Fruit fly (Drosophila melanogaster) whole organism, embryonic: Measurements from ENCODE around the gene Irk1.
A peak's percentile ranks its signal among the peaks of the same experiment; 100 is the strongest.

Experiments used
- CG10543 ChIP-seq: fragments of 200-800 bp; sonication (Bioruptor generic); optimal IDR thresholded peaks from 3 replicates; lab custom pipeline; 2017; ENCODE audit warnings: missing biosample characterization, mild to moderate bottlenecking, missing genetic modification characterization, moderate library complexity
- CG10959 ChIP-seq: fragments of 200-800 bp; sonication (Bioruptor generic); IDR thresholded peaks from 2 replicates; pipeline ENCODE4 v1.3.6; 2022; ENCODE audit warnings: missing biosample characterization, missing genetic modification characterization
- CG11456 ChIP-seq: fragments of 200-800 bp; sonication (Bioruptor generic); IDR thresholded peaks from 3 replicates; pipeline ENCODE4 v1.3.6; 2022; ENCODE audit warnings: missing biosample characterization, missing genetic modification characterization
- CG11695 ChIP-seq: fragments of 200-800 bp; sonication (Bioruptor generic); IDR thresholded peaks from 3 replicates; pipeline ENCODE4 v1.3.6; 2022; ENCODE audit warnings: missing biosample characterization, missing genetic modification characterization
- CG12659 ChIP-seq: fragments of 200-800 bp; sonication (Bioruptor generic); optimal IDR thresholded peaks from 3 replicates; lab custom pipeline; 2017; ENCODE audit warnings: mild to moderate bottlenecking, missing biosample characterization, missing genetic modification reagents, missing genetic modification characterization
- CG12769 ChIP-seq: fragments of 200-800 bp; sonication (Bioruptor generic); optimal IDR thresholded peaks from 2 replicates; lab custom pipeline; 2019; ENCODE audit warnings: missing biosample characterization, mild to moderate bottlenecking, missing genetic modification characterization, moderate library complexity
- CG13775 ChIP-seq: fragments of 200-800 bp; sonication (Bioruptor generic); optimal IDR thresholded peaks from 3 replicates; lab custom pipeline; 2017; ENCODE audit warnings: missing biosample characterization, mild to moderate bottlenecking, missing genetic modification characterization
- CG14441 ChIP-seq: fragments of 200-800 bp; sonication (Bioruptor generic); IDR thresholded peaks from 2 replicates; pipeline ENCODE4 v1.3.6; 2022; ENCODE audit warnings: missing biosample characterization, missing genetic modification characterization
- CG14710 ChIP-seq: fragments of 200-800 bp; sonication (Bioruptor generic); optimal IDR thresholded peaks from 3 replicates; lab custom pipeline; 2019; ENCODE audit warnings: missing biosample characterization, mild to moderate bottlenecking, missing genetic modification characterization, moderate library complexity
- CG15479 ChIP-seq: fragments of 200-800 bp; sonication (Bioruptor generic); optimal IDR thresholded peaks from 3 replicates; lab custom pipeline; 2019; ENCODE audit warnings: missing biosample characterization, mild to moderate bottlenecking, missing genetic modification characterization, moderate library complexity
- CG17612 ChIP-seq: fragments of 200-800 bp; sonication (Bioruptor generic); IDR thresholded peaks from 2 replicates; pipeline ENCODE4 v1.3.6; 2022; ENCODE audit warnings: missing biosample characterization, missing genetic modification characterization
- CG17912 ChIP-seq: fragments of 200-800 bp; sonication (Bioruptor generic); optimal IDR thresholded peaks from 2 replicates; lab custom pipeline; 2018; ENCODE audit warnings: missing biosample characterization, mild to moderate bottlenecking, missing genetic modification characterization
- CG18262 ChIP-seq: fragments of 200-800 bp; optimal IDR thresholded peaks from 3 replicates; lab custom pipeline; 2019; ENCODE audit warnings: missing biosample characterization, mild to moderate bottlenecking, missing genetic modification characterization, moderate library complexity
- CG2116 ChIP-seq: fragments of 200-800 bp; sonication (Bioruptor generic); optimal IDR thresholded peaks from 3 replicates; lab custom pipeline; 2018; ENCODE audit warnings: missing biosample characterization, mild to moderate bottlenecking, missing genetic modification characterization
- CG3407 ChIP-seq: fragments of 200-800 bp; sonication (Bioruptor generic); optimal IDR thresholded peaks from 2 replicates; lab custom pipeline; 2018; ENCODE audit warnings: missing biosample characterization, mild to moderate bottlenecking, missing genetic modification characterization
- CG34376 ChIP-seq: fragments of 200-800 bp; sonication (Bioruptor generic); optimal IDR thresholded peaks from 2 replicates; lab custom pipeline; 2018; ENCODE audit warnings: missing biosample characterization, mild to moderate bottlenecking, missing genetic modification characterization
- CG42726 ChIP-seq: fragments of 200-800 bp; sonication (Bioruptor generic); IDR thresholded peaks from 2 replicates; pipeline ENCODE4 v1.3.6; 2022; ENCODE audit warnings: missing biosample characterization, missing genetic modification characterization; ENCODE audit not compliant: partially characterized antibody
- CG4617 ChIP-seq: fragments of 200-800 bp; sonication (Bioruptor generic); optimal IDR thresholded peaks from 3 replicates; lab custom pipeline; 2016; ENCODE audit warnings: missing biosample characterization, missing genetic modification characterization, borderline replicate concordance
- CG7745 ChIP-seq: fragments of 200-800 bp; sonication (Bioruptor generic); optimal IDR thresholded peaks from 2 replicates; lab custom pipeline; 2018; ENCODE audit warnings: missing biosample characterization, mild to moderate bottlenecking, missing genetic modification characterization, moderate library complexity
- CG8388 ChIP-seq: fragments of 200-800 bp; sonication (Bioruptor generic); optimal IDR thresholded peaks from 2 replicates; lab custom pipeline; 2019; ENCODE audit warnings: missing biosample characterization, mild to moderate bottlenecking, missing genetic modification characterization, moderate library complexity
- Dad ChIP-seq: fragments of 200-800 bp; sonication (Bioruptor generic); optimal IDR thresholded peaks from 3 replicates; lab custom pipeline; 2016; ENCODE audit warnings: missing biosample characterization, missing genetic modification characterization
- Deaf1 ChIP-seq: fragments of 200-800 bp; optimal IDR thresholded peaks from 3 replicates; lab custom pipeline; 2019; ENCODE audit warnings: missing biosample characterization, mild to moderate bottlenecking, missing genetic modification characterization, moderate library complexity
- Dip3 ChIP-seq: fragments of 200-800 bp; sonication (Bioruptor generic); optimal IDR thresholded peaks from 3 replicates; lab custom pipeline; 2016; ENCODE audit warnings: missing biosample characterization, missing genetic modification characterization
- Doc2 ChIP-seq: fragments of 200-800 bp; sonication (Bioruptor generic); IDR thresholded peaks from 2 replicates; pipeline ENCODE4 v1.3.6; 2022; ENCODE audit warnings: missing biosample characterization, missing genetic modification characterization
- ERR ChIP-seq: fragments of 200-800 bp; sonication (Bioruptor generic); optimal IDR thresholded peaks from 2 replicates; lab custom pipeline; 2016; ENCODE audit warnings: missing biosample characterization, missing genetic modification characterization
- Fer2 ChIP-seq: fragments of 200-800 bp; sonication (Bioruptor generic); optimal IDR thresholded peaks from 2 replicates; lab custom pipeline; 2018; ENCODE audit warnings: missing biosample characterization, mild to moderate bottlenecking, missing genetic modification characterization, moderate library complexity
- HHEX ChIP-seq: fragments of 200-800 bp; sonication (Bioruptor generic); optimal IDR thresholded peaks from 3 replicates; lab custom pipeline; 2017; ENCODE audit warnings: missing biosample characterization, mild to moderate bottlenecking, missing genetic modification characterization, missing genetic modification reagents
- Mes4 ChIP-seq: fragments of 200-800 bp; sonication (Bioruptor generic); optimal IDR thresholded peaks from 2 replicates; lab custom pipeline; 2016; ENCODE audit warnings: missing biosample characterization, missing genetic modification characterization
- Scr ChIP-seq: fragments of 200-800 bp; sonication (Bioruptor generic); IDR thresholded peaks from 2 replicates; pipeline ENCODE4 v1.3.6; 2022; ENCODE audit warnings: missing biosample characterization, missing genetic modification characterization; ENCODE audit not compliant: partially characterized antibody
- Six4 ChIP-seq: fragments of 200-800 bp; sonication (Bioruptor generic); optimal IDR thresholded peaks from 2 replicates; lab custom pipeline; 2016; ENCODE audit warnings: missing biosample characterization, missing genetic modification characterization
- Sry-β ChIP-seq: fragments of 200-800 bp; sonication (Bioruptor generic); optimal IDR thresholded peaks from 2 replicates; lab custom pipeline; 2018; ENCODE audit warnings: missing biosample characterization, mild to moderate bottlenecking, missing genetic modification characterization, moderate library complexity
- TFAM ChIP-seq: fragments of 200-800 bp; sonication (Bioruptor generic); optimal IDR thresholded peaks from 2 replicates; lab custom pipeline; 2017; ENCODE audit warnings: missing biosample characterization, missing genetic modification characterization, inconsistent platforms
- danr ChIP-seq: fragments of 200-800 bp; sonication (Bioruptor generic); IDR thresholded peaks from 2 replicates; pipeline ENCODE4 v1.3.6; 2022; ENCODE audit warnings: missing biosample characterization, missing genetic modification characterization
- dm ChIP-seq: fragments of 200-800 bp; sonication (Bioruptor generic); optimal IDR thresholded peaks from 3 replicates; lab custom pipeline; 2016; ENCODE audit warnings: missing biosample characterization, missing genetic modification characterization
- dmrt11E ChIP-seq: fragments of 200-800 bp; sonication (Bioruptor generic); optimal IDR thresholded peaks from 3 replicates; lab custom pipeline; 2018; ENCODE audit warnings: missing biosample characterization, mild to moderate bottlenecking, missing genetic modification characterization, moderate library complexity
- hb ChIP-seq: fragments of 200-800 bp; sonication (Bioruptor generic); IDR thresholded peaks from 3 replicates; pipeline ENCODE4 v1.3.6; 2022; ENCODE audit warnings: missing biosample characterization, missing genetic modification characterization; ENCODE audit not compliant: partially characterized antibody
- knrl ChIP-seq: fragments of 200-800 bp; sonication (Bioruptor generic); IDR thresholded peaks from 3 replicates; pipeline ENCODE4 v1.3.6; 2022; ENCODE audit warnings: missing biosample characterization, missing genetic modification characterization; ENCODE audit not compliant: partially characterized antibody
- lilli ChIP-seq: fragments of 200-800 bp; sonication (Bioruptor generic); optimal IDR thresholded peaks from 3 replicates; lab custom pipeline; 2016; ENCODE audit warnings: missing biosample characterization, missing genetic modification characterization
- lov ChIP-seq, 2 experiments: fragments of 200-800 bp in 1 of 2; fragments of >200 bp in 1 of 2; sonication (Bioruptor generic) in 1 of 2; IDR thresholded peaks in 1 of 2; optimal IDR thresholded peaks in 1 of 2; 2 replicates in 1 of 2; 3 replicates in 1 of 2; pipeline versions ENCODE4 v1.3.6 to Lab custom; 2017 to 2022; ENCODE audit warnings: missing biosample characterization in 1 of 2, missing genetic modification characterization in 1 of 2
- odd ChIP-seq: fragments of 200-800 bp; sonication (Bioruptor generic); optimal IDR thresholded peaks from 2 replicates; lab custom pipeline; 2017; ENCODE audit warnings: missing biosample characterization, mild to moderate bottlenecking, missing genetic modification characterization
- org-1 ChIP-seq: fragments of 200-800 bp; sonication (Bioruptor generic); optimal IDR thresholded peaks from 2 replicates; lab custom pipeline; 2017; ENCODE audit warnings: missing biosample characterization, missing genetic modification characterization
- otp ChIP-seq: fragments of 200-800 bp; sonication (Bioruptor generic); IDR thresholded peaks from 3 replicates; pipeline ENCODE4, ENCODE4 v1.3.6; 2022; ENCODE audit warnings: missing biosample characterization, missing genetic modification characterization
- rib ChIP-seq: fragments of 200-800 bp; sonication (Bioruptor generic); IDR thresholded peaks from 2 replicates; pipeline ENCODE4 v1.3.6; 2022; ENCODE audit warnings: missing biosample characterization, missing genetic modification characterization
- shn ChIP-seq: fragments of 200-800 bp; sonication (Bioruptor generic); optimal IDR thresholded peaks from 3 replicates; lab custom pipeline; 2016; ENCODE audit warnings: missing biosample characterization, missing genetic modification characterization
- sna ChIP-seq: fragments of 200-800 bp; sonication (Bioruptor generic); IDR thresholded peaks from 2 replicates; pipeline ENCODE4 v1.3.6; 2022; ENCODE audit warnings: missing biosample characterization, missing genetic modification characterization; ENCODE audit not compliant: partially characterized antibody
- ssp ChIP-seq: fragments of 200-800 bp; sonication (Bioruptor generic); IDR thresholded peaks from 2 replicates; pipeline ENCODE4 v1.3.6; 2022; ENCODE audit warnings: missing biosample characterization, missing genetic modification characterization
- twi ChIP-seq: fragments of 200-800 bp; optimal IDR thresholded peaks from 2 replicates; lab custom pipeline; 2019; ENCODE audit warnings: missing biosample characterization, mild to moderate bottlenecking, missing genetic modification characterization, moderate library complexity
- unc-4 ChIP-seq: fragments of 200-800 bp; sonication (Bioruptor generic); IDR thresholded peaks from 2 replicates; pipeline ENCODE4 v1.3.6; 2022; ENCODE audit warnings: missing biosample characterization, missing genetic modification characterization; ENCODE audit not compliant: partially characterized antibody
- zen ChIP-seq: fragments of 200-800 bp; sonication (Bioruptor generic); optimal IDR thresholded peaks from 3 replicates; lab custom pipeline; 2018; ENCODE audit warnings: missing biosample characterization, mild to moderate bottlenecking, missing genetic modification characterization, moderate library complexity

Gene Irk1

dm6 chr3R:23141678-23142338 lies 26.3 kb upstream of the Irk1 start, which contains the start of gene hh (continued):
- TF ChIP-seq CG42726 (no peak), TFAM (GFP tag; lab: Kevin White, UChicago) (no peak), CG34376 (GFP tag; lab: Kevin White, UChicago) (no peak), unc-4 (GFP tag; lab: Robert Waterston, UW) (no peak), CG7745 (tag; lab: Kevin White, UChicago) (no peak), CG8388 (GFP tag; lab: Kevin White, UChicago) (no peak), CG11456 (GFP tag; lab: Robert Waterston, UW) (no peak), ERR (GFP tag; lab: Kevin White, UChicago) (no peak), otp (GFP tag; lab: Robert Waterston, UW) (no peak), CG12659 (GFP tag; lab: Kevin White, UChicago) (no peak), CG10543 (peak; percentile 21), knrl (GFP tag; lab: Robert Waterston, UW) (peak; percentile 35; the same call in 1 of the 3 replicates), Dip3 (GFP tag; lab: Kevin White, UChicago) (no peak), CG13775 (GFP tag; lab: Kevin White, UChicago) (no peak), CG12769 (tag; lab: Kevin White, UChicago) (no peak), shn (no peak), Doc2 (GFP tag; lab: Robert Waterston, UW) (no peak), dm (GFP tag; lab: Kevin White, UChicago) (no peak), lov (optimal IDR thresholded peaks at IDR 0.05; lab: Kevin White, UChicago) (no peak), lov (GFP tag; IDR thresholded peaks at IDR 0.05; lab: Robert Waterston, UW) (no peak), odd (GFP tag; lab: Kevin White, UChicago) (no peak), Sry-β (GFP tag; lab: Kevin White, UChicago) (no peak), CG17612 (GFP tag; lab: Robert Waterston, UW) (no peak), Deaf1 (peak; percentile 95), CG14441 (no peak), CG18262 (tag; lab: Kevin White, UChicago) (no peak), CG17912 (GFP tag; lab: Kevin White, UChicago) (no peak), Scr (GFP tag; lab: Robert Waterston, UW) (no peak), lilli (GFP tag; lab: Kevin White, UChicago) (no peak), CG11695 (GFP tag; lab: Robert Waterston, UW) (no peak), dmrt11E (tag; lab: Kevin White, UChicago) (no peak), Fer2 (no peak), CG4617 (GFP tag; lab: Kevin White, UChicago) (no peak), zen (tag; lab: Kevin White, UChicago) (peak; percentile 40), danr (GFP tag; lab: Robert Waterston, UW) (no peak), Dad (GFP tag; lab: Kevin White, UChicago) (no peak), hb (GFP tag; lab: Robert Waterston, UW) (no peak), CG2116 (GFP tag; lab: Kevin White, UChicago) (no peak), CG15479 (GFP tag; lab: Kevin White, UChicago) (peak; percentile 93), CG14710 (tag; lab: Kevin White, UChicago) (no peak), org-1 (GFP tag; lab: Kevin White, UChicago) (no peak), CG10959 (GFP tag; lab: Robert Waterston, UW) (no peak), twi (peak; percentile 97), HHEX (no peak), Six4 (GFP tag; lab: Kevin White, UChicago) (no peak), CG3407 (GFP tag; lab: Kevin White, UChicago) (no peak), sna (GFP tag; lab: Robert Waterston, UW) (no peak), rib (peak; percentile 51; the same call in 1 of the 2 replicates), ssp (no peak), Mes4 (GFP tag; lab: Kevin White, UChicago) (no peak)
